Worm (Caenorhabditis elegans) whole organism, early embryonic: ENCODE data around the gene ZC317.2.

Source experiments
- B0310.2 ChIP-seq: sonication (generic microtip); optimal IDR thresholded peaks from 2 replicates; lab custom pipeline; 2016; ENCODE audit warnings: mild to moderate bottlenecking, missing genetic modification characterization, missing compliant biosample characterization
- ama-1 ChIP-seq: fragments of 150-350 bp; optimal IDR thresholded peaks from 2 replicates; lab custom pipeline; 2014
- ets-7 ChIP-seq: sonication (generic microtip); optimal IDR thresholded peaks from 2 replicates; lab custom pipeline; 2016; ENCODE audit warnings: missing genotype, missing genetic modification characterization, missing compliant biosample characterization
- flt-1 ChIP-seq: fragments of 200-800 bp; sonication (Bioruptor generic); IDR thresholded peaks from 2 replicates; pipeline ENCODE4 v1.3.6; 2022; ENCODE audit warnings: missing genetic modification characterization, missing compliant biosample characterization
- hmbx-1 ChIP-seq: sonication (generic microtip); optimal IDR thresholded peaks from 2 replicates; lab custom pipeline; 2016; ENCODE audit warnings: mild to moderate bottlenecking, missing genetic modification characterization, missing compliant biosample characterization
- hmg-4 ChIP-seq: fragments of 200-800 bp; sonication (Bioruptor generic); optimal IDR thresholded peaks from 2 replicates; lab custom pipeline; 2018; ENCODE audit warnings: mild to moderate bottlenecking, missing genetic modification characterization, missing compliant biosample characterization
- scrt-1 ChIP-seq: fragments of 200-800 bp; sonication (Bioruptor generic); IDR thresholded peaks from 2 replicates; pipeline ENCODE4 v1.3.6; 2022; ENCODE audit warnings: missing genetic modification characterization, missing compliant biosample characterization
- tbx-11 ChIP-seq: fragments of 200-800 bp; sonication (Bioruptor generic); IDR thresholded peaks from 2 replicates; pipeline ENCODE4 v1.3.6; 2022; ENCODE audit warnings: missing genetic modification characterization, missing compliant biosample characterization

DNA sequence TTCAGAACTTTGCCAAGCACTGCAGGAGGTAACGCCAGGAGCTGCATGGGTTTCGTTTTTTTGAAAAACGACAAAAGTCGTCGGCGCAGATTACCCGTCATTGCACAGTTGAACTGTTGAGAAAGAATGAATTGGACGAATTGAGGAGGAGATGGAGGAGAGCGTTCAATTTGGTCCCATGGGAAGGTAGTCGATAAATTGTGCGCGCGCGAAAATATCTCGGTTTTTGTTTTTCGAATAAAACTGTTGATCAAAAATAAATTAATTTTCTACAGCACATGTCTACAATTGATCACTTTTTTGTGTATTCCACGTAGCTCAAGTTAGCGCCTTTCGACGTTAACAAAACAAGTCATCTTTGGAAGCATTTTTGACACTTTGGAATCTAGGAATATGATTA is 40.0 kb upstream of the ZC317.2 start, which contains the start of gene F08F3.6:
- TF ChIP-seq ets-7, result no peak
- no peak for TF ChIP-seq hmbx-1 (tag; lab: Kevin White, UChicago)
- no peak for TF ChIP-seq B0310.2 (tag; lab: Kevin White, UChicago)
- TF ChIP-seq flt-1, result no peak
- no peak for TF ChIP-seq ama-1 (lab: Kevin White, UChicago)
- no peak for TF ChIP-seq tbx-11 (GFP tag; lab: Robert Waterston, UW)
- TF ChIP-seq scrt-1 (GFP tag; lab: Robert Waterston, UW), result no peak
- no peak for TF ChIP-seq hmg-4 (GFP tag; lab: Kevin White, UChicago)
